Fruit fly (Drosophila melanogaster) whole organism, adult: ENCODE data around the gene CG13085.

ENCODE experiments used
- CG11617 ChIP-seq: fragments of 200-800 bp; sonication (Bioruptor generic); optimal IDR thresholded peaks from 2 replicates; lab custom pipeline; 2017; ENCODE audit warnings: mild to moderate bottlenecking, missing biosample characterization, missing genetic modification reagents, missing genetic modification characterization
- CG12768 ChIP-seq: fragments of 200-800 bp; sonication (Bioruptor generic); optimal IDR thresholded peaks from 2 replicates; lab custom pipeline; 2017; ENCODE audit warnings: missing biosample characterization, missing genetic modification characterization, mild to moderate bottlenecking, moderate library complexity, missing genetic modification reagents
- CG14711 ChIP-seq: fragments of 200-800 bp; sonication (Bioruptor generic); optimal IDR thresholded peaks from 2 replicates; lab custom pipeline; 2018; ENCODE audit warnings: missing biosample characterization, mild to moderate bottlenecking, missing genetic modification characterization, moderate library complexity
- CG1620 ChIP-seq: fragments of 200-800 bp; sonication (Bioruptor generic); optimal IDR thresholded peaks from 2 replicates; lab custom pipeline; 2016; ENCODE audit warnings: missing biosample characterization, missing genetic modification characterization
- CG33017 ChIP-seq: fragments of 200-800 bp; sonication (Bioruptor generic); optimal IDR thresholded peaks from 2 replicates; lab custom pipeline; 2018; ENCODE audit warnings: missing biosample characterization, mild to moderate bottlenecking, missing genetic modification characterization, moderate library complexity
- CG5204 ChIP-seq: fragments of 200-800 bp; sonication (Bioruptor generic); optimal IDR thresholded peaks from 2 replicates; lab custom pipeline; 2016; ENCODE audit warnings: missing biosample characterization, missing genetic modification characterization
- CG7045 ChIP-seq: fragments of 200-800 bp; sonication (Bioruptor generic); optimal IDR thresholded peaks from 2 replicates; lab custom pipeline; 2017; ENCODE audit warnings: missing biosample characterization, mild to moderate bottlenecking, missing genetic modification characterization
- CG7101 ChIP-seq: fragments of 200-800 bp; sonication (Bioruptor generic); optimal IDR thresholded peaks from 2 replicates; lab custom pipeline; 2018; ENCODE audit warnings: missing biosample characterization, mild to moderate bottlenecking, missing genetic modification characterization, moderate library complexity
- Clk ChIP-seq: fragments of 200-800 bp; sonication (Bioruptor generic); optimal IDR thresholded peaks from 2 replicates; lab custom pipeline; 2017; ENCODE audit warnings: missing biosample characterization, missing genetic modification characterization
- Crg-1 ChIP-seq: fragments of 200-800 bp; sonication (Bioruptor generic); optimal IDR thresholded peaks from 2 replicates; lab custom pipeline; 2016; ENCODE audit warnings: missing biosample characterization, missing genetic modification characterization
- Hr96 ChIP-seq: fragments of 200-800 bp; sonication (Bioruptor generic); optimal IDR thresholded peaks from 2 replicates; lab custom pipeline; 2016; ENCODE audit warnings: missing biosample characterization, missing genetic modification characterization
- Mnt ChIP-seq: fragments of 200-800 bp; sonication (Bioruptor generic); optimal IDR thresholded peaks from 2 replicates; lab custom pipeline; 2016; ENCODE audit warnings: missing biosample characterization, mild to moderate bottlenecking, missing genetic modification characterization
- bab1 ChIP-seq: fragments of 200-800 bp; sonication (Bioruptor generic); optimal IDR thresholded peaks from 3 replicates; lab custom pipeline; 2019; ENCODE audit warnings: missing biosample characterization, mild to moderate bottlenecking, missing genetic modification characterization, moderate library complexity
- cic ChIP-seq: fragments of 200-800 bp; sonication (Bioruptor generic); optimal IDR thresholded peaks from 2 replicates; lab custom pipeline; 2017; ENCODE audit warnings: missing biosample characterization, mild to moderate bottlenecking, missing genetic modification characterization, moderate library complexity
- cnc ChIP-seq, 2 experiments: fragments of >200 bp; optimal IDR thresholded peaks; 2 replicates each; lab custom pipeline; 2017
- kay ChIP-seq: fragments of 200-800 bp; sonication (Bioruptor generic); peaks from one replicate; lab custom pipeline; 2016; ENCODE audit warnings: missing biosample characterization, missing genetic modification characterization, borderline replicate concordance
- ovo ChIP-seq: fragments of 200-800 bp; sonication (Bioruptor generic); optimal IDR thresholded peaks from 2 replicates; lab custom pipeline; 2016; ENCODE audit warnings: missing biosample characterization, missing genetic modification characterization
- pad ChIP-seq: fragments of 200-800 bp; sonication (Bioruptor generic); optimal IDR thresholded peaks from 3 replicates; lab custom pipeline; 2017; ENCODE audit warnings: missing biosample characterization, missing genetic modification characterization, mild to moderate bottlenecking, moderate library complexity, missing genetic modification reagents
- tj ChIP-seq: fragments of 200-800 bp; sonication (Bioruptor generic); optimal IDR thresholded peaks from 3 replicates; lab custom pipeline; 2017; ENCODE audit warnings: missing biosample characterization, mild to moderate bottlenecking, missing genetic modification characterization, moderate library complexity
- toe ChIP-seq: fragments of 200-800 bp; sonication (Bioruptor generic); optimal IDR thresholded peaks from 2 replicates; lab custom pipeline; 2016; ENCODE audit warnings: missing biosample characterization, missing genetic modification characterization

The CG13085 gene

DNA sequence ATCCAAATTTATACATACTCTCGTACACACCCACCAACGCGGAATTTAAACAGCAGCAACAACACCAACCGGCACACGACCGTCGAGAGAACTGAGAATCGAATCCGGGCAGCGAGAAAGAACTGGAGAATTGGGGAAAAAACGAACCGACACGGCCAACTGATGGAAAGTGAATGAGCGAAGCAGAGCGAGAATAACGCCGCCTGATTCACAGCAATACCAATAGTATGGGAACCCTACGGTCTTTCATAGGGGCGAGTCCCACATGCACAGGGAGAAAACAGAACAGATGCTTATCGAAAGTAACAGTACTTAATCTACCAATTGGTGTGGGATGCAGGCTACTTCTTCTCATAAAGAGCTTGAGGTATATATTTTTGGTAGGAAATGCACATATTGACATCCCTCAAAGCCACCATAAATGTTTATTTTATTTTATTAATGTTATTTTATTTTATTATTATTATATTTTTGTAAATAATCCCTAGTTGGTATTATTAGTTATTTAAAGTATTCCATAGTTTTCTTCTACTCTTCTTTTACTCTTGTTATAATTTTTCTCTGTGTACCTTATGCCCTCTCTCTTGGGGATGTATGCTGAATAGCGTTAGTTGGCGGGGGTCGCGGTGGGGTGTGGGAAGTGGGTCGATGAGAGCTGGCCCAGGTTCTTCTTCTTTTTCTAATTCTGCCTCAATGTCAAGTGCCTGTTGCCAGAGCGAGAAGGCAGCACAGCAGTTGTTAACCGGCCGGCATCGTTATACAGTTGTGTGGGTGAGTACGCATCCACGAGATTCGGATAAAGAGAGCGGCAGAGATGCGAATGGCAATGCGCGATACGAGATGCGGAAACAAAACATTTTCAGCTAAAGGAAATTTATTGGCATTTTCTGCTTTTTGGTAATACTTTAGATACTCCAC lies 25.3 kb upstream of the CG13085 start, which contains the start of gene CG17544:
CG17544 (minus strand) TSS at position 177 of the 918 bp plus-strand sequence.
- peak; percentile 41 for TF ChIP-seq CG5204 (GFP tag; lab: Kevin White, UChicago)
- TF ChIP-seq ovo (GFP tag; lab: Kevin White, UChicago): peak; percentile 20
- peak; percentile 74 for TF ChIP-seq CG7101 (tag; lab: Kevin White, UChicago)
- peak; percentile 62 for TF ChIP-seq tj
- TF ChIP-seq Mnt: no peak
- peak; percentile 15 for TF ChIP-seq kay (GFP tag; lab: Kevin White, UChicago)
- TF ChIP-seq cic (GFP tag; lab: Kevin White, UChicago): peak; percentile 64
- peak; percentile 49 for TF ChIP-seq toe (GFP tag; lab: Kevin White, UChicago)
- no peak for TF ChIP-seq cnc (optimal IDR thresholded peaks at IDR 0.05; lab: Kevin White, UChicago)
- no peak for TF ChIP-seq CG1620 (GFP tag; lab: Kevin White, UChicago)
- TF ChIP-seq CG33017 (tag; lab: Kevin White, UChicago): peak; percentile 57
- peak; percentile 71 for TF ChIP-seq CG7045 (GFP tag; lab: Kevin White, UChicago)
- no peak for TF ChIP-seq bab1
- TF ChIP-seq Crg-1: peak; percentile 41
- peak; percentile 65 for TF ChIP-seq CG14711
- peak; percentile 26 for TF ChIP-seq Hr96 (GFP tag; lab: Kevin White, UChicago)
- TF ChIP-seq Clk (GFP tag; lab: Kevin White, UChicago): no peak
- peak; percentile 86 for TF ChIP-seq CG11617 (GFP tag; lab: Kevin White, UChicago)
- TF ChIP-seq CG12768 (GFP tag; lab: Kevin White, UChicago): peak; percentile 88
- peak; percentile 95 for TF ChIP-seq pad (GFP tag; lab: Kevin White, UChicago)

DNA sequence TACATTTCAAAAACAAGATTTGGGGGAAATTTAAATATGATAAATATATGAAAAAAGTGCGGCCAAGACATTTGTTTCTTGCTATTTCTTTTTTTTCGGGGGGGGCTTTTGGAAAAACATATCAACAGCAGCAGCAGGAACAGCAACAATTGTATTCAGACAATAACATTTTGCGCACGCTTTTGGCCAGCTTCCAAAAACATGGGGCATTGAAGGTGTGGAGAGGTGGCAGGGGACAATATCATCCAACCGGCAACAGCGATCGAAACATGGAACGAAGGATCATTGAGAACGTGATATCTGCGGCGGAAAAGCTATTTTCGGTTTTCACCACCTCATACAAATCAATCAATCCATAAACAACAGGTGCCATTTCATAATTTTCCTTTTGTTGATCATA lies 21.9 kb upstream of the CG13085 start:
- TF ChIP-seq CG12768 (GFP tag; lab: Kevin White, UChicago): no peak

DNA sequence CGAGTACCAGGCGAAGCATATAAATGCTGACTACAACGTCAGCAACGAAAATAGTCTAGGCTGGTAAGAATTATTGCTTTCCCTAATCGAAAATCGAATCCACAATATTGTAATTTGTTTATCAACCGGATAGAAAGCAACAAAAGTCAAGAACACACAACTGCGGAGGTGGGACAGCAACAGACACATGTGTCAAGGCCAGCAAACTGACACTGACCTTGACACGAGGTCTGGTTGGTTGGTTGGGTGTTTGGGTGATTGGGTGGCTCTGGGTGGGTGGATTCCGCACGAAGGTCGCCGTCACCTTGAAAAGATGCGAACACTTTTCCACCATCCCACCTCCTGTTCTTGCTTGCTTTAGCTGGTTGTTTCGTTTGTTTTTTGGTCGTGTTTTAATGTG lies 21.2 kb upstream of the CG13085 start:
- no peak for TF ChIP-seq kay (GFP tag; lab: Kevin White, UChicago)
- TF ChIP-seq CG14711: no peak
- TF ChIP-seq tj: no peak
- no peak for TF ChIP-seq CG1620 (GFP tag; lab: Kevin White, UChicago)
- TF ChIP-seq CG11617 (GFP tag; lab: Kevin White, UChicago): no peak
- TF ChIP-seq cic (GFP tag; lab: Kevin White, UChicago): no peak
- no peak for TF ChIP-seq Clk (GFP tag; lab: Kevin White, UChicago)
- TF ChIP-seq Crg-1: no peak

DNA sequence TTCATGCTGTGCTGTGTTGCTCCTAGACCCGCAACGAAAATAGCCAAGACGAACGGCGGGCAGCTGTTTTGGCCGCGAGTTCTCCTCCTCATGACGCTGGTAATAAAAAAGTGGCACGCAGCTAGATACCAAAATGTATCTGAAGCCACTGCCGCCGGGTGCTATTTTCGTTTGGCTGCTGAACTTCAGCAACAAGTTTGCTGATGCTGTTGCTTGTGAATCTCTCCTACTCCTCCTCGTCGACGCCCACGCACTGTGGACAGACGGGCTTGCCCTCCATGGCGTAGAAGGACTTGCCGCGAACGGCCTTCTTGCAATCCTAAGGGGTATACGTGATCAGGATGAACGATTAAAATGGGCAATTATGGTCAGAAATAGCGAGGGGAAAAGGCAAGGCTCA lies 20.5 kb upstream of the CG13085 start:
- TF ChIP-seq CG14711: no peak
- TF ChIP-seq CG7101 (tag; lab: Kevin White, UChicago): no peak
- TF ChIP-seq CG1620 (GFP tag; lab: Kevin White, UChicago): no peak
- no peak for TF ChIP-seq Clk (GFP tag; lab: Kevin White, UChicago)
- no peak for TF ChIP-seq toe (GFP tag; lab: Kevin White, UChicago)

DNA sequence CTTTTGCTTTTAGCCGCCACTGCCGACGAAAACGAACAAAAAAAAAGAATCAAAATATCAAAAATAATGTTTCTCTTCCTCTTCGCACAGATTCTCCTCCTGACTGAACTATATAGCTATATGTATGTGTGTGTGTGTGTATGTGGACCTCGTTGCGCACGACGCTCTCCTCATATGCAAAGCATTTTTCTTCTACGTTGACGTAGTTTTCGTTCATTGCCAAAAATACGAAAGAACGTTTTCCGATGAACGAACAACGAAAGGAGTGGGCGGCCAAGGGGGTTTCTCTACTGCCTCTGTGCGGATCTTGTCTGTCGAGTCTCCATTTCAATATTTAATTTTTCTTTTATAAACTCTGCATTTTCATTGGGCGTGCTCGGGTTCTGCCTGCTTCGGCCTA lies 19.0 kb upstream of the CG13085 start:
- no peak for TF ChIP-seq CG5204 (GFP tag; lab: Kevin White, UChicago)
- no peak for TF ChIP-seq Clk (GFP tag; lab: Kevin White, UChicago)
- no peak for TF ChIP-seq CG33017 (tag; lab: Kevin White, UChicago)
- no peak for TF ChIP-seq ovo (GFP tag; lab: Kevin White, UChicago)
- TF ChIP-seq pad (GFP tag; lab: Kevin White, UChicago): no peak
- no peak for TF ChIP-seq Crg-1
- TF ChIP-seq toe (GFP tag; lab: Kevin White, UChicago): no peak
- no peak for TF ChIP-seq CG1620 (GFP tag; lab: Kevin White, UChicago)
- no peak for TF ChIP-seq cnc (optimal IDR thresholded peaks at IDR 0.05; lab: Kevin White, UChicago)
- TF ChIP-seq Hr96 (GFP tag; lab: Kevin White, UChicago): no peak
- TF ChIP-seq Mnt: no peak
- no peak for TF ChIP-seq CG12768 (GFP tag; lab: Kevin White, UChicago)
- TF ChIP-seq CG11617 (GFP tag; lab: Kevin White, UChicago): no peak

DNA sequence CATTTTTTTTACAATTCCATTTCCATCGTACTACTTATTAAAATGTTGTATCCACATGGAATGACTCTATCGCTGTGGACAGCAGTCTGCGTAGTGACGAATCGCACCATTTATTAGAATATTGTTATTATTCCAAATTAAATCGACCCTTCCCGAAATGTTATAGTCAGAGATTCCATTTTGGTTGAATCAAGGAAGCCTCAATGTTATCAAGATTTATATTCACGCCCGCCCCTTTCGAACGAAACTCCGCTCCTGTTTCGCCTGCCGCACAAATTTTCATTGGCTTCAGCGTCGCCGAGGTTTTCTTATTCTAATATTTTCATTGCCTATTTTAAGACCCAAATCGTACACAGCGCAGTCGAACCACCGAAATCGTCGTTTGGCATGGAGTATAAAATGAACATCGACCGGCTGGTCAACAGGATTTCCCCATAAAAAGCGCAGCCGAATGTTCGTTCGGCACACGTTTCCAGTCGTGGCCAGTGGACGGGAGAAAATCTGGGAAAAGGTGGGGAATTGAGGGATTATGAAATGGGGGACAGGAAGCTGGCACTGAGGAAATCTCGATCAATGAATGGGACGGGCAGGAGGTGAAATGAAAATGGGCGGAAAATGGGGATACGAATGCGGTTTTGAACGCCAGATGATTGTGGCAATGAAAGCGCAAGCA lies 18.0 kb upstream of the CG13085 start:
- TF ChIP-seq ovo (GFP tag; lab: Kevin White, UChicago) (no peak), CG33017 (tag; lab: Kevin White, UChicago) (no peak)

DNA sequence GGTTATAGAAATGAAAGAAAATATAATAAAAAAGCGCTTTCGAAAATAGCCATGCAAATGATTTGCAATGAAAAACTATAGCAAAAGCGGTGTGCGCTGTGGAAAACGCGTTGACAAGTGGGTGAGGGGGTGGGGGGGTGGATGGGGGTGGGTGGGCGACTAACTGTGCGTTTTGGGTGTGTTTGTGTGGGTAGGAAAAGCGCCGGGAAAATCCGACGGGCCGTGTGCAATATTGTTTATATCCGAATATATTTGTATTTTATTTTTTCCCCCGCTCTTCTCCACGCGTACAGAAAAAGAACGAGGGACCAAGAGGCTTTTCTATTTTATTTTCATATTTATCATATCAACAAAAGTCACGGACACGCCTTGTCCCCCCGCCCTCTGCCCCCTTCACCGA lies 17.4 kb upstream of the CG13085 start:
- TF ChIP-seq cnc (optimal IDR thresholded peaks at IDR 0.05; lab: Kevin White, UChicago) (no peak), Hr96 (GFP tag; lab: Kevin White, UChicago) (no peak), Crg-1 (no peak), CG7101 (tag; lab: Kevin White, UChicago) (no peak), kay (GFP tag; lab: Kevin White, UChicago) (no peak), CG33017 (tag; lab: Kevin White, UChicago) (no peak), Mnt (no peak), ovo (GFP tag; lab: Kevin White, UChicago) (no peak), Clk (GFP tag; lab: Kevin White, UChicago) (no peak), pad (GFP tag; lab: Kevin White, UChicago) (no peak), CG7045 (GFP tag; lab: Kevin White, UChicago) (no peak), bab1 (no peak)
